Worm (Caenorhabditis elegans) whole organism, young adult: ENCODE data around the gene C27F2.9.

Source experiments
- B0336.3 ChIP-seq: fragments of 200-800 bp; sonication (Bioruptor generic); IDR thresholded peaks from 2 replicates; pipeline ENCODE4 v1.3.6; 2022; ENCODE audit warnings: missing genetic modification characterization, missing compliant biosample characterization
- C17E4.6 ChIP-seq: fragments of 200-800 bp; sonication (Bioruptor generic); IDR thresholded peaks from 2 replicates; pipeline ENCODE4 v1.3.6; 2022; ENCODE audit warnings: missing genetic modification reagents, missing genetic modification characterization, missing compliant biosample characterization
- F10E7.11 ChIP-seq: sonication (generic microtip); optimal IDR thresholded peaks from 2 replicates; lab custom pipeline; 2017; ENCODE audit warnings: mild to moderate bottlenecking, missing genetic modification characterization, moderate library complexity, missing compliant biosample characterization
- F33H1.4 ChIP-seq: fragments of 200-800 bp; sonication (Bioruptor generic); IDR thresholded peaks from 2 replicates; pipeline ENCODE4 v1.3.6; 2022; ENCODE audit warnings: missing genetic modification reagents, missing genetic modification characterization, missing compliant biosample characterization
- F55B11.4 ChIP-seq: sonication (generic microtip); optimal IDR thresholded peaks from 2 replicates; lab custom pipeline; 2016; ENCODE audit warnings: missing compliant biosample characterization, missing genetic modification characterization, borderline replicate concordance; ENCODE audit not compliant: insufficient read depth
- F57A8.1 ChIP-seq: fragments of 200-800 bp; sonication (Bioruptor generic); optimal IDR thresholded peaks from 2 replicates; lab custom pipeline; 2018; ENCODE audit warnings: mild to moderate bottlenecking, missing genetic modification characterization, moderate library complexity, missing compliant biosample characterization
- K11D2.4 ChIP-seq: fragments of 200-800 bp; sonication (Bioruptor generic); IDR thresholded peaks from 2 replicates; pipeline ENCODE4 v1.3.6; 2022; ENCODE audit warnings: missing genetic modification reagents, missing genetic modification characterization, missing compliant biosample characterization
- T26A5.8 ChIP-seq: sonication (generic microtip); optimal IDR thresholded peaks from 2 replicates; lab custom pipeline; 2016; ENCODE audit warnings: missing genetic modification characterization, missing compliant biosample characterization
- Y53F4B.3 ChIP-seq: fragments of 200-800 bp; sonication (Bioruptor generic); IDR thresholded peaks from 2 replicates; pipeline ENCODE4 v1.3.6; 2022; ENCODE audit warnings: missing genetic modification reagents, missing genetic modification characterization, missing compliant biosample characterization
- Y53G8AR.9 ChIP-seq: fragments of 200-800 bp; sonication (Bioruptor generic); conservative IDR thresholded peaks from 2 replicates; pipeline ENCODE4 v1.3.6; 2022; ENCODE audit warnings: missing genetic modification reagents, missing genetic modification characterization, missing compliant biosample characterization
- Y67H2A.10 ChIP-seq: fragments of 200-800 bp; sonication (Bioruptor generic); conservative IDR thresholded peaks from 2 replicates; pipeline ENCODE4 v1.3.6; 2022; ENCODE audit warnings: missing genetic modification reagents, missing genetic modification characterization, missing compliant biosample characterization
- aptf-2 ChIP-seq: fragments of 200-800 bp; sonication (Bioruptor generic); conservative IDR thresholded peaks from 2 replicates; pipeline ENCODE4 v1.3.6; 2022; ENCODE audit warnings: missing genetic modification reagents, missing genetic modification characterization, missing compliant biosample characterization
- atf-7 ChIP-seq: sonication (generic microtip); optimal IDR thresholded peaks from 2 replicates; lab custom pipeline; 2017; ENCODE audit warnings: mild to moderate bottlenecking, missing genetic modification characterization, missing compliant biosample characterization
- attf-5 ChIP-seq: fragments of 200-800 bp; sonication (Bioruptor generic); optimal IDR thresholded peaks from 2 replicates; lab custom pipeline; 2018; ENCODE audit warnings: mild to moderate bottlenecking, missing genetic modification characterization, missing compliant biosample characterization
- bed-1 ChIP-seq: fragments of 200-800 bp; sonication (Bioruptor generic); IDR thresholded peaks from 2 replicates; pipeline ENCODE4 v1.3.6; 2022; ENCODE audit warnings: missing genetic modification reagents, missing genetic modification characterization, missing compliant biosample characterization
- dpl-1 ChIP-seq: fragments of 150-350 bp; optimal IDR thresholded peaks from 2 replicates; lab custom pipeline; 2014; ENCODE audit warnings: missing biosample characterization, missing genetic modification reagents, missing genetic modification characterization
- egl-44 ChIP-seq: fragments of 200-800 bp; sonication (Bioruptor generic); IDR thresholded peaks from 2 replicates; pipeline ENCODE4 v1.3.6; 2022; ENCODE audit warnings: missing genetic modification reagents, missing genetic modification characterization, missing compliant biosample characterization
- ets-4 ChIP-seq: fragments of 200-800 bp; sonication (Bioruptor generic); optimal IDR thresholded peaks from 2 replicates; lab custom pipeline; 2018; ENCODE audit warnings: mild to moderate bottlenecking, missing genetic modification characterization, missing compliant biosample characterization
- gei-17 ChIP-seq: fragments of 200-800 bp; sonication (Bioruptor generic); optimal IDR thresholded peaks from 2 replicates; lab custom pipeline; 2018; ENCODE audit warnings: mild to moderate bottlenecking, missing genetic modification characterization, missing compliant biosample characterization
- him-1 ChIP-seq: sonication (generic microtip); optimal IDR thresholded peaks from 2 replicates; lab custom pipeline; 2016; ENCODE audit warnings: missing genotype, missing genetic modification reagents, missing genetic modification characterization, missing compliant biosample characterization
- hlh-12 ChIP-seq: sonication (generic microtip); optimal IDR thresholded peaks from 2 replicates; lab custom pipeline; 2016; ENCODE audit warnings: missing genetic modification characterization, missing compliant biosample characterization
- hrde-1 ChIP-seq: sonication (generic microtip); optimal IDR thresholded peaks from 2 replicates; lab custom pipeline; 2016; ENCODE audit warnings: missing genetic modification characterization, mild to moderate bottlenecking, missing compliant biosample characterization, moderate library complexity, missing genotype, missing genetic modification reagents, borderline replicate concordance
- hsf-1 ChIP-seq: fragments of 200-800 bp; sonication (Bioruptor generic); IDR thresholded peaks from 2 replicates; pipeline ENCODE4 v1.3.6; 2022; ENCODE audit warnings: missing genetic modification reagents, missing genetic modification characterization, missing compliant biosample characterization
- let-526 ChIP-seq: fragments of 200-800 bp; sonication (Bioruptor generic); IDR thresholded peaks from 2 replicates; pipeline ENCODE4 v1.3.6; 2022; ENCODE audit warnings: missing genetic modification reagents, missing genetic modification characterization, missing compliant biosample characterization
- lin-54 ChIP-seq: fragments of 200-800 bp; sonication (Bioruptor generic); optimal IDR thresholded peaks from 2 replicates; lab custom pipeline; 2018; ENCODE audit warnings: mild to moderate bottlenecking, missing genetic modification characterization, missing compliant biosample characterization
- lsy-27 ChIP-seq: sonication (generic microtip); optimal IDR thresholded peaks from 2 replicates; lab custom pipeline; 2017; ENCODE audit warnings: missing genetic modification characterization, mild to moderate bottlenecking, missing compliant biosample characterization, antibody characterized with exemption, missing genotype, borderline replicate concordance; ENCODE audit not compliant: insufficient read depth
- madf-10 ChIP-seq: sonication (generic microtip); optimal IDR thresholded peaks from 2 replicates; lab custom pipeline; 2016; ENCODE audit warnings: mild to moderate bottlenecking, missing genetic modification characterization, missing compliant biosample characterization
- madf-6 ChIP-seq: fragments of 200-800 bp; sonication (Bioruptor generic); IDR thresholded peaks from 2 replicates; pipeline ENCODE4 v1.3.6; 2022; ENCODE audit warnings: missing genetic modification reagents, missing genetic modification characterization, missing compliant biosample characterization
- mel-28 ChIP-seq: sonication (generic microtip); optimal IDR thresholded peaks from 2 replicates; lab custom pipeline; 2016; ENCODE audit warnings: borderline replicate concordance, mild to moderate bottlenecking, missing genetic modification characterization, missing compliant biosample characterization
- mes-4 ChIP-seq: sonication (generic microtip); optimal IDR thresholded peaks from 2 replicates; lab custom pipeline; 2016; ENCODE audit warnings: missing genotype, missing genetic modification characterization, missing compliant biosample characterization
- mxl-1 ChIP-seq: sonication (generic microtip); optimal IDR thresholded peaks from 2 replicates; lab custom pipeline; 2016; ENCODE audit warnings: missing genetic modification characterization, missing compliant biosample characterization
- nfya-1 ChIP-seq: sonication (generic microtip); optimal IDR thresholded peaks from 2 replicates; lab custom pipeline; 2017; ENCODE audit warnings: antibody characterized with exemption, missing compliant biosample characterization, missing genetic modification characterization, borderline replicate concordance; ENCODE audit not compliant: insufficient read depth
- nfya-2 ChIP-seq: fragments of 200-800 bp; sonication (Bioruptor generic); IDR thresholded peaks from 2 replicates; pipeline ENCODE4 v1.3.6; 2022; ENCODE audit warnings: missing genetic modification reagents, missing genetic modification characterization, missing compliant biosample characterization
- nfyb-1 ChIP-seq: fragments of 200-800 bp; sonication (Bioruptor generic); IDR thresholded peaks from 2 replicates; pipeline ENCODE4 v1.3.6; 2022; ENCODE audit warnings: missing genetic modification reagents, missing genetic modification characterization, missing compliant biosample characterization
- nhr-120 ChIP-seq: fragments of 200-800 bp; sonication (Bioruptor generic); IDR thresholded peaks from 2 replicates; pipeline ENCODE4 v1.3.6; 2022; ENCODE audit warnings: missing genetic modification characterization, missing compliant biosample characterization
- rcor-1 ChIP-seq: fragments of 200-800 bp; sonication (Bioruptor generic); IDR thresholded peaks from 2 replicates; pipeline ENCODE4 v1.3.6; 2022; ENCODE audit warnings: missing genetic modification reagents, missing genetic modification characterization, missing compliant biosample characterization
- rec-8 ChIP-seq, 2 experiments: sonication (generic microtip); optimal IDR thresholded peaks; 2 replicates each; lab custom pipeline; 2016; ENCODE audit warnings: mild to moderate bottlenecking in 2 of 2, missing genetic modification characterization in 2 of 2, missing genetic modification reagents in 2 of 2, missing genotype in 2 of 2, missing biosample characterization in 1 of 2, missing compliant biosample characterization in 1 of 2, moderate library complexity in 1 of 2
- snpc-4 ChIP-seq, 5 experiments: fragments of 150-350 bp in 1 of 5; sonication (generic microtip) in 4 of 5; optimal IDR thresholded peaks; 2 replicates each; lab custom pipeline; 2014 to 2018; ENCODE audit warnings: missing genetic modification characterization in 5 of 5, missing biosample characterization in 3 of 5, antibody characterized with exemption in 2 of 5, mild to moderate bottlenecking in 2 of 5, missing compliant biosample characterization in 2 of 5, missing genotype in 2 of 5, moderate library complexity in 2 of 5, missing genetic modification reagents in 1 of 5
- sptf-2 ChIP-seq: fragments of 200-800 bp; sonication (Bioruptor generic); optimal IDR thresholded peaks from 2 replicates; lab custom pipeline; 2018; ENCODE audit warnings: mild to moderate bottlenecking, missing genetic modification characterization, missing compliant biosample characterization
- unc-62 ChIP-seq: fragments of 150-350 bp; optimal IDR thresholded peaks from 2 replicates; lab custom pipeline; 2014; ENCODE audit warnings: missing biosample characterization, missing genetic modification reagents, missing genetic modification characterization
- ztf-18 ChIP-seq: sonication (generic microtip); optimal IDR thresholded peaks from 2 replicates; lab custom pipeline; 2016; ENCODE audit warnings: missing genotype, mild to moderate bottlenecking, missing genetic modification characterization, missing compliant biosample characterization
- ztf-22 ChIP-seq: fragments of 200-800 bp; sonication (Bioruptor generic); optimal IDR thresholded peaks from 2 replicates; lab custom pipeline; 2018; ENCODE audit warnings: mild to moderate bottlenecking, missing genetic modification characterization, moderate library complexity, missing compliant biosample characterization
- ztf-25 ChIP-seq: fragments of 200-800 bp; sonication (Bioruptor generic); IDR thresholded peaks from 2 replicates; pipeline ENCODE4 v1.3.6; 2022; ENCODE audit warnings: missing genetic modification reagents, missing genetic modification characterization, missing compliant biosample characterization
- ztf-26 ChIP-seq: sonication (generic microtip); optimal IDR thresholded peaks from 2 replicates; lab custom pipeline; 2017; ENCODE audit warnings: missing genetic modification characterization, missing compliant biosample characterization
- ztf-28 ChIP-seq: fragments of 200-800 bp; sonication (Bioruptor generic); IDR thresholded peaks from 2 replicates; pipeline ENCODE4 v1.3.6; 2022; ENCODE audit warnings: missing genetic modification reagents, missing genetic modification characterization, missing compliant biosample characterization
- ztf-3 ChIP-seq: fragments of 200-800 bp; sonication (Bioruptor generic); optimal IDR thresholded peaks from 2 replicates; lab custom pipeline; 2018; ENCODE audit warnings: mild to moderate bottlenecking, missing genetic modification characterization, missing compliant biosample characterization
- ztf-6 ChIP-seq: fragments of 200-800 bp; sonication (Bioruptor generic); IDR thresholded peaks from 2 replicates; pipeline ENCODE4 v1.3.6; 2022; ENCODE audit warnings: missing genetic modification reagents, missing genetic modification characterization, missing compliant biosample characterization

The C27F2.9 gene

ce11 chrIII:4984444-4985086 is 21.7 kb upstream of the C27F2.9 start, which contains the start of gene C27F2.7 (continued):
- TF ChIP-seq mel-28 (tag; lab: Kevin White, UChicago) (no peak), ztf-28 (GFP tag; lab: Robert Waterston, UW) (no peak), rcor-1 (peak; percentile 83), ztf-18 (tag; lab: Kevin White, UChicago) (peak; percentile 46), snpc-4 (GFP tag; optimal IDR thresholded peaks at IDR 0.05; lab: Kevin White, UChicago) (no peak), snpc-4 (tag; optimal IDR thresholded peaks at IDR 0.05; lab: Kevin White, UChicago) (no peak), Y67H2A.10 (GFP tag; lab: Robert Waterston, UW) (no peak), ets-4 (GFP tag; lab: Kevin White, UChicago) (no peak), mxl-1 (tag; lab: Kevin White, UChicago) (no peak), hlh-12 (tag; lab: Kevin White, UChicago) (no peak), ztf-25 (GFP tag; lab: Robert Waterston, UW) (0 out of 2 replicates have a peak, but pooled peaks have one; percentile 38), K11D2.4 (no peak), ztf-22 (GFP tag; lab: Kevin White, UChicago) (no peak), ztf-6 (GFP tag; lab: Robert Waterston, UW) (no peak), hsf-1 (peak; percentile 70), nfyb-1 (GFP tag; lab: Robert Waterston, UW) (peak; percentile 95), aptf-2 (GFP tag; lab: Robert Waterston, UW) (0 out of 2 replicates have a peak, but pooled peaks have one; percentile 34), nhr-120 (GFP tag; lab: Robert Waterston, UW) (no peak), attf-5 (GFP tag; lab: Kevin White, UChicago) (no peak), T26A5.8 (tag; lab: Kevin White, UChicago) (no peak), egl-44 (GFP tag; lab: Robert Waterston, UW) (no peak), gei-17 (GFP tag; lab: Kevin White, UChicago) (no peak), F55B11.4 (tag; lab: Kevin White, UChicago) (no peak), lsy-27 (no peak), him-1 (tag; lab: Kevin White, UChicago) (peak; percentile 28), C17E4.6 (GFP tag; lab: Robert Waterston, UW) (peak; percentile 71; the same call in 1 of the 2 replicates), F33H1.4 (peak; percentile 76), mes-4 (tag; lab: Kevin White, UChicago) (no peak), dpl-1 (peak; percentile 47), let-526 (GFP tag; lab: Robert Waterston, UW) (no peak), nfya-2 (GFP tag; lab: Robert Waterston, UW) (peak; percentile 92), Y53F4B.3 (GFP tag; lab: Robert Waterston, UW) (no peak), ztf-26 (tag; lab: Kevin White, UChicago) (no peak), sptf-2 (GFP tag; lab: Kevin White, UChicago) (no peak), unc-62 (no peak), F57A8.1 (GFP tag; lab: Kevin White, UChicago) (no peak), atf-7 (no peak), madf-10 (no peak), bed-1 (GFP tag; lab: Robert Waterston, UW) (no peak), hrde-1 (peak; percentile 29), Y53G8AR.9 (GFP tag; lab: Robert Waterston, UW) (0 out of 2 replicates have a peak, but pooled peaks have one; percentile 57), B0336.3 (GFP tag; lab: Robert Waterston, UW) (peak; percentile 79), nfya-1 (no peak), rec-8 (tag; optimal IDR thresholded peaks at IDR 0.05; lab: Kevin White, UChicago) (no peak), lin-54 (peak; percentile 75), F10E7.11 (tag; lab: Kevin White, UChicago) (no peak), ztf-3 (GFP tag; lab: Kevin White, UChicago) (no peak), madf-6 (GFP tag; lab: Robert Waterston, UW) (peak; percentile 94)
